Fruit fly (Drosophila melanogaster) whole organism, embryonic: ENCODE data around the gene ovm.

ENCODE experiments used
- BtbVII ChIP-seq: fragments of 200-800 bp; sonication (Bioruptor generic); optimal IDR thresholded peaks from 3 replicates; lab custom pipeline; 2017; ENCODE audit warnings: missing biosample characterization, mild to moderate bottlenecking, missing genetic modification characterization
- Bteb2 ChIP-seq: fragments of 200-800 bp; sonication (Bioruptor generic); optimal IDR thresholded peaks from 2 replicates; lab custom pipeline; 2016; ENCODE audit warnings: missing biosample characterization, missing genetic modification characterization
- CG10431 ChIP-seq: fragments of 200-800 bp; sonication (Bioruptor generic); optimal IDR thresholded peaks from 3 replicates; lab custom pipeline; 2018; ENCODE audit warnings: missing biosample characterization, mild to moderate bottlenecking, missing genetic modification characterization
- CG14860 ChIP-seq: fragments of 200-800 bp; sonication (Bioruptor generic); IDR thresholded peaks from 3 replicates; pipeline ENCODE4 v1.3.6; 2022; ENCODE audit warnings: missing biosample characterization, missing genetic modification characterization; ENCODE audit not compliant: partially characterized antibody
- CG15269 ChIP-seq: fragments of 200-800 bp; sonication (Bioruptor generic); optimal IDR thresholded peaks from 2 replicates; lab custom pipeline; 2018; ENCODE audit warnings: missing biosample characterization, mild to moderate bottlenecking, missing genetic modification characterization, moderate library complexity
- CG15514 ChIP-seq: fragments of 200-800 bp; sonication (Bioruptor generic); optimal IDR thresholded peaks from 3 replicates; lab custom pipeline; 2017; ENCODE audit warnings: missing biosample characterization, missing genetic modification characterization, mild to moderate bottlenecking, moderate library complexity, missing genetic modification reagents
- CG1832 ChIP-seq: fragments of 200-800 bp; sonication (Bioruptor generic); optimal IDR thresholded peaks from 2 replicates; lab custom pipeline; 2017; ENCODE audit warnings: missing biosample characterization, mild to moderate bottlenecking, missing genetic modification characterization, inconsistent platforms
- CG32767 ChIP-seq: fragments of 200-800 bp; sonication (Bioruptor generic); IDR thresholded peaks from 2 replicates; pipeline ENCODE4 v1.3.6; 2022; ENCODE audit warnings: missing biosample characterization, missing genetic modification characterization
- CG5953 ChIP-seq: fragments of 200-800 bp; sonication (Bioruptor generic); IDR thresholded peaks from 2 replicates; pipeline ENCODE4 v1.3.6; 2022; ENCODE audit warnings: missing biosample characterization, missing genetic modification characterization
- CG7745 ChIP-seq: fragments of 200-800 bp; sonication (Bioruptor generic); optimal IDR thresholded peaks from 2 replicates; lab custom pipeline; 2018; ENCODE audit warnings: missing biosample characterization, mild to moderate bottlenecking, missing genetic modification characterization, moderate library complexity
- CG7928 ChIP-seq: fragments of 200-800 bp; sonication (Bioruptor generic); optimal IDR thresholded peaks from 2 replicates; lab custom pipeline; 2017; ENCODE audit warnings: missing biosample characterization, mild to moderate bottlenecking, missing genetic modification characterization
- CG9727 ChIP-seq: fragments of 200-800 bp; sonication (Bioruptor generic); optimal IDR thresholded peaks from 3 replicates; lab custom pipeline; 2017; ENCODE audit warnings: missing biosample characterization, mild to moderate bottlenecking, missing genetic modification characterization
- Camta ChIP-seq: fragments of 200-800 bp; sonication (Bioruptor generic); optimal IDR thresholded peaks from 2 replicates; lab custom pipeline; 2016; ENCODE audit warnings: missing biosample characterization, missing genetic modification characterization
- Dad ChIP-seq: fragments of 200-800 bp; sonication (Bioruptor generic); optimal IDR thresholded peaks from 3 replicates; lab custom pipeline; 2016; ENCODE audit warnings: missing biosample characterization, missing genetic modification characterization
- Dip3 ChIP-seq: fragments of 200-800 bp; sonication (Bioruptor generic); optimal IDR thresholded peaks from 3 replicates; lab custom pipeline; 2016; ENCODE audit warnings: missing biosample characterization, missing genetic modification characterization
- E2f1 ChIP-seq: fragments of 200-800 bp; sonication (Bioruptor generic); IDR thresholded peaks from 2 replicates; pipeline ENCODE4 v1.3.6; 2022; ENCODE audit warnings: missing biosample characterization, missing genetic modification characterization
- Eip74EF ChIP-seq, 2 experiments: fragments of 200-800 bp in 1 of 2; fragments of >200 bp in 1 of 2; sonication (Bioruptor generic) in 1 of 2; optimal IDR thresholded peaks; 2 replicates each; lab custom pipeline; 2017 to 2019; ENCODE audit warnings: missing biosample characterization in 2 of 2, missing genetic modification characterization in 2 of 2, mild to moderate bottlenecking in 1 of 2, moderate library complexity in 1 of 2
- Hmr ChIP-seq: fragments of 200-800 bp; sonication (Bioruptor generic); optimal IDR thresholded peaks from 3 replicates; lab custom pipeline; 2017; ENCODE audit warnings: mild to moderate bottlenecking, missing biosample characterization, missing genetic modification reagents, missing genetic modification characterization
- MTF-1 ChIP-seq: fragments of 200-800 bp; sonication (Bioruptor generic); optimal IDR thresholded peaks from 2 replicates; lab custom pipeline; 2018; ENCODE audit warnings: missing biosample characterization, mild to moderate bottlenecking, missing genetic modification characterization, borderline replicate concordance
- bbx ChIP-seq: fragments of 200-800 bp; sonication (Bioruptor generic); IDR thresholded peaks from 2 replicates; pipeline ENCODE4 v1.3.6; 2022; ENCODE audit warnings: missing biosample characterization, missing genetic modification characterization; ENCODE audit not compliant: partially characterized antibody
- cad ChIP-seq: fragments of >200 bp; optimal IDR thresholded peaks from 2 replicates; lab custom pipeline; 2017; ENCODE audit warnings: missing biosample characterization, missing genetic modification characterization
- chinmo ChIP-seq: fragments of 200-800 bp; sonication (Bioruptor generic); IDR thresholded peaks from 4 replicates; pipeline ENCODE4 v1.3.6; 2022; ENCODE audit warnings: missing biosample characterization, missing genetic modification characterization; ENCODE audit not compliant: partially characterized antibody
- corto ChIP-seq: fragments of 200-800 bp; sonication (Bioruptor generic); optimal IDR thresholded peaks from 2 replicates; lab custom pipeline; 2016; ENCODE audit warnings: missing biosample characterization, mild to moderate bottlenecking, missing genetic modification characterization, moderate library complexity
- cwo ChIP-seq: fragments of 200-800 bp; sonication (Bioruptor generic); optimal IDR thresholded peaks from 3 replicates; lab custom pipeline; 2017; ENCODE audit warnings: missing biosample characterization, missing genetic modification characterization, mild to moderate bottlenecking, moderate library complexity, missing genetic modification reagents
- dysf ChIP-seq: fragments of 200-800 bp; sonication (Bioruptor generic); IDR thresholded peaks from 3 replicates; pipeline ENCODE4 v1.3.6; 2022; ENCODE audit warnings: missing biosample characterization, missing genetic modification characterization
- eve ChIP-seq, 2 experiments: fragments of >200 bp; optimal IDR thresholded peaks; 2 replicates each; lab custom pipeline; 2017; ENCODE audit warnings: missing biosample characterization in 2 of 2, missing genetic modification characterization in 2 of 2
- ewg ChIP-seq: fragments of 200-800 bp; sonication (Bioruptor generic); optimal IDR thresholded peaks from 3 replicates; lab custom pipeline; 2017; ENCODE audit warnings: mild to moderate bottlenecking, missing biosample characterization, missing genetic modification reagents, missing genetic modification characterization
- exex ChIP-seq: fragments of 200-800 bp; sonication (Bioruptor generic); optimal IDR thresholded peaks from 4 replicates; lab custom pipeline; 2018; ENCODE audit warnings: missing biosample characterization, mild to moderate bottlenecking, missing genetic modification characterization, moderate library complexity
- fd102C ChIP-seq: fragments of 200-800 bp; sonication (Bioruptor generic); optimal IDR thresholded peaks from 2 replicates; lab custom pipeline; 2018; ENCODE audit warnings: missing biosample characterization, mild to moderate bottlenecking, missing genetic modification characterization, moderate library complexity
- fd3F ChIP-seq: fragments of 200-800 bp; sonication (Bioruptor generic); optimal IDR thresholded peaks from 2 replicates; lab custom pipeline; 2018; ENCODE audit warnings: missing biosample characterization, mild to moderate bottlenecking, missing genetic modification characterization, moderate library complexity
- fu2 ChIP-seq: fragments of 200-800 bp; sonication (Bioruptor generic); optimal IDR thresholded peaks from 2 replicates; lab custom pipeline; 2016; ENCODE audit warnings: missing biosample characterization, missing genetic modification characterization
- grau ChIP-seq: fragments of 200-800 bp; optimal IDR thresholded peaks from 3 replicates; lab custom pipeline; 2019; ENCODE audit warnings: missing biosample characterization, mild to moderate bottlenecking, missing genetic modification characterization, moderate library complexity
- grn ChIP-seq: fragments of 200-800 bp; sonication (Bioruptor generic); optimal IDR thresholded peaks from 3 replicates; lab custom pipeline; 2017; ENCODE audit warnings: missing biosample characterization, missing genetic modification characterization
- kay ChIP-seq: fragments of 200-800 bp; sonication (Bioruptor generic); optimal IDR thresholded peaks from 2 replicates; lab custom pipeline; 2016; ENCODE audit warnings: missing biosample characterization, missing genetic modification characterization
- lbe ChIP-seq: fragments of 200-800 bp; sonication (Bioruptor generic); optimal IDR thresholded peaks from 2 replicates; lab custom pipeline; 2016; ENCODE audit warnings: missing biosample characterization, mild to moderate bottlenecking, missing genetic modification characterization
- lilli ChIP-seq: fragments of 200-800 bp; sonication (Bioruptor generic); optimal IDR thresholded peaks from 3 replicates; lab custom pipeline; 2016; ENCODE audit warnings: missing biosample characterization, missing genetic modification characterization
- mam ChIP-seq: fragments of 200-800 bp; sonication (Bioruptor generic); optimal IDR thresholded peaks from 3 replicates; lab custom pipeline; 2016; ENCODE audit warnings: missing biosample characterization, missing genetic modification characterization
- nmo ChIP-seq: fragments of 200-800 bp; sonication (Bioruptor generic); optimal IDR thresholded peaks from 2 replicates; lab custom pipeline; 2018; ENCODE audit warnings: missing biosample characterization, mild to moderate bottlenecking, missing genetic modification characterization, moderate library complexity
- pho ChIP-seq: fragments of 200-800 bp; sonication (Bioruptor generic); optimal IDR thresholded peaks from 2 replicates; lab custom pipeline; 2016; ENCODE audit warnings: missing biosample characterization, missing genetic modification characterization
- phol ChIP-seq: fragments of 200-800 bp; sonication (Bioruptor generic); optimal IDR thresholded peaks from 3 replicates; lab custom pipeline; 2018; ENCODE audit warnings: missing biosample characterization, mild to moderate bottlenecking, missing genetic modification characterization, moderate library complexity
- pita ChIP-seq: fragments of 200-800 bp; sonication (Bioruptor generic); optimal IDR thresholded peaks from 2 replicates; lab custom pipeline; 2017; ENCODE audit warnings: missing biosample characterization, mild to moderate bottlenecking, missing genetic modification characterization
- psq ChIP-seq: fragments of 200-800 bp; sonication (Bioruptor generic); optimal IDR thresholded peaks from 2 replicates; lab custom pipeline; 2017; ENCODE audit warnings: missing biosample characterization, missing genetic modification characterization
- ro ChIP-seq: fragments of 200-800 bp; sonication (Bioruptor generic); IDR thresholded peaks from 2 replicates; pipeline ENCODE4 v1.3.6; 2022; ENCODE audit warnings: missing biosample characterization, missing genetic modification characterization
- scrt ChIP-seq: fragments of 200-800 bp; sonication (Bioruptor generic); optimal IDR thresholded peaks from 2 replicates; lab custom pipeline; 2018; ENCODE audit warnings: missing biosample characterization, mild to moderate bottlenecking, missing genetic modification characterization, moderate library complexity
- sens ChIP-seq: fragments of 200-800 bp; sonication (Bioruptor generic); peaks from one replicate; lab custom pipeline; 2016; ENCODE audit warnings: missing biosample characterization, missing genetic modification characterization
- sna ChIP-seq: fragments of 200-800 bp; sonication (Bioruptor generic); IDR thresholded peaks from 2 replicates; pipeline ENCODE4 v1.3.6; 2022; ENCODE audit warnings: missing biosample characterization, missing genetic modification characterization; ENCODE audit not compliant: partially characterized antibody
- sqz ChIP-seq: fragments of 200-800 bp; sonication (Bioruptor generic); optimal IDR thresholded peaks from 3 replicates; lab custom pipeline; 2018; ENCODE audit warnings: missing biosample characterization, mild to moderate bottlenecking, missing genetic modification characterization
- trh ChIP-seq: fragments of 200-800 bp; sonication (Bioruptor generic); optimal IDR thresholded peaks from 2 replicates; lab custom pipeline; 2016; ENCODE audit warnings: missing biosample characterization, missing genetic modification characterization

The ovm gene

DNA sequence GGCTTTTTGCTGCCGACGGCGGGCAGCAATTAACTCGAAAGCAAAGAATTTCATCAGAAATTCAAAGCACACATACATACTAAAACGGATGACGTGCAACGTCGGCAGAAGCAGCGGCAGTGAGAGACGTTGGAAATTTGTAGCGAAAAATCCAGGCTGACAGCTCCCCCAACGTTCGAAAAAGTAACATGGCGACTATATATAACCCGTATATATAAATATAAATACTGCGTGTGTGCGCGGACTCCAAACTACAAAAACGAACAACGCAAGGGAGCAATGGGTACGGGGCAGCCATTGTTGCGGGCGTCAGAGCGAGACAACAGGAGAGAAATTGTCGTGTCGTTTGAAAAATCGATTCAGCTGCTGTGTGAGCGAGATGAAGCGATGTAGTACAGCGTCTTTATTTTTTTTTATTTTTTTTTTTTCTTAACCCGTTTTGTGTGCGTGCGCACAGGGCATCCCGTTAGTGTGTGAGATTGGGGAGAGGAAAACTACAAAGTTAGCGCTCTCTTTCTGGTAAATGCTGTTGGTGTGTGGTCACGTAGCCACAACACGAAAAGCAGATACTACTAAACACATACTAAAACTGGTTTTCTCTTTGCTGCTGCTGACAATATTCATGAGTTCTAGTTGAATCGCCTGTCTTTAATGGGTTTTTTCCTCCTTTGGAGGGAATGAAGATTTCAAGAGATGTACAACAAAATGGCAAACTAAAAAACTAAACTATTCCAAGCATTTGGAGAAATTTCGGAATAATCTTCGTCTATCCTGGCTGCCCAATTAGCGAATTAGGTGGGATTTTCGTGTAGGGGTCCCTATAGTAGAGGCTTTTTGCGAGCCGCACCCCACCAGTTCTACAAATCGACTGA, 20.0 kb upstream of the ovm start (continued):
- TF ChIP-seq phol (tag; lab: Kevin White, UChicago) (peak; percentile 93), CG32767 (GFP tag; lab: Robert Waterston, UW) (no peak), corto (GFP tag; lab: Kevin White, UChicago) (peak; percentile 88), CG10431 (GFP tag; lab: Kevin White, UChicago) (peak; percentile 50), eve (GFP tag; optimal IDR thresholded peaks at IDR 0.05; lab: Kevin White, UChicago) (peak in 1 of 2 experiments; percentile 86), CG7745 (tag; lab: Kevin White, UChicago) (peak; percentile 30), Dip3 (GFP tag; lab: Kevin White, UChicago) (peak; percentile 30), CG14860 (GFP tag; lab: Robert Waterston, UW) (no peak), Hmr (peak; percentile 68), MTF-1 (GFP tag; lab: Kevin White, UChicago) (peak; percentile 54), Eip74EF (GFP tag; optimal IDR thresholded peaks at IDR 0.05; lab: Kevin White, UChicago) (peak in 1 of 2 experiments; percentile 36), pho (GFP tag; lab: Kevin White, UChicago) (peak; percentile 40), chinmo (no peak), lilli (GFP tag; lab: Kevin White, UChicago) (peak; percentile 23), pita (no peak), mam (GFP tag; lab: Kevin White, UChicago) (no peak), BtbVII (GFP tag; lab: Kevin White, UChicago) (peak; percentile 43), lbe (GFP tag; lab: Kevin White, UChicago) (peak; percentile 89), E2f1 (GFP tag; lab: Robert Waterston, UW) (no peak), sens (peak; percentile 93), psq (GFP tag; lab: Kevin White, UChicago) (peak; percentile 55), fd102C (GFP tag; lab: Kevin White, UChicago) (no peak), dysf (GFP tag; lab: Robert Waterston, UW) (no peak), kay (GFP tag; lab: Kevin White, UChicago) (no peak), exex (tag; lab: Kevin White, UChicago) (peak; percentile 25), CG5953 (GFP tag; lab: Robert Waterston, UW) (no peak), scrt (GFP tag; lab: Kevin White, UChicago) (peak; percentile 62), CG1832 (GFP tag; lab: Kevin White, UChicago) (peak; percentile 92), sna (GFP tag; lab: Robert Waterston, UW) (no peak), cwo (GFP tag; lab: Kevin White, UChicago) (peak; percentile 52), CG15514 (GFP tag; lab: Kevin White, UChicago) (peak; percentile 36), trh (GFP tag; lab: Kevin White, UChicago) (no peak), grn (GFP tag; lab: Kevin White, UChicago) (no peak), ro (GFP tag; lab: Robert Waterston, UW) (no peak), bbx (GFP tag; lab: Robert Waterston, UW) (no peak), sqz (GFP tag; lab: Kevin White, UChicago) (peak; percentile 100), fu2 (GFP tag; lab: Kevin White, UChicago) (no peak), CG15269 (no peak), Bteb2 (GFP tag; lab: Kevin White, UChicago) (no peak), ewg (GFP tag; lab: Kevin White, UChicago) (peak; percentile 96), CG7928 (GFP tag; lab: Kevin White, UChicago) (no peak), CG9727 (GFP tag; lab: Kevin White, UChicago) (peak; percentile 37), fd3F (GFP tag; lab: Kevin White, UChicago) (no peak), Camta (GFP tag; lab: Kevin White, UChicago) (peak; percentile 14), nmo (GFP tag; lab: Kevin White, UChicago) (peak; percentile 6), Dad (GFP tag; lab: Kevin White, UChicago) (peak; percentile 12), grau (tag; lab: Kevin White, UChicago) (no peak), cad (no peak)
